Worm (Caenorhabditis elegans) whole organism, young adult: ENCODE measurements around the gene K08E7.4.
A peak's percentile ranks its signal among the peaks of the same experiment; 100 is the strongest.

Experiments used
- B0019.2 ChIP-seq: fragments of 200-800 bp; sonication (Bioruptor generic); conservative IDR thresholded peaks from 2 replicates; pipeline ENCODE4 v1.3.6; 2022; ENCODE audit warnings: missing genetic modification reagents, missing genetic modification characterization, missing compliant biosample characterization
- B0035.1 ChIP-seq: sonication (generic microtip); optimal IDR thresholded peaks from 2 replicates; lab custom pipeline; 2016; ENCODE audit warnings: missing genetic modification characterization, mild to moderate bottlenecking, missing compliant biosample characterization, missing genotype, missing genetic modification reagents
- B0336.3 ChIP-seq: fragments of 200-800 bp; sonication (Bioruptor generic); IDR thresholded peaks from 2 replicates; pipeline ENCODE4 v1.3.6; 2022; ENCODE audit warnings: missing genetic modification characterization, missing compliant biosample characterization
- F10E7.11 ChIP-seq: sonication (generic microtip); optimal IDR thresholded peaks from 2 replicates; lab custom pipeline; 2017; ENCODE audit warnings: mild to moderate bottlenecking, missing genetic modification characterization, moderate library complexity, missing compliant biosample characterization
- F33H1.4 ChIP-seq: fragments of 200-800 bp; sonication (Bioruptor generic); IDR thresholded peaks from 2 replicates; pipeline ENCODE4 v1.3.6; 2022; ENCODE audit warnings: missing genetic modification reagents, missing genetic modification characterization, missing compliant biosample characterization
- F39B2.1 ChIP-seq: fragments of 200-800 bp; sonication (Bioruptor generic); IDR thresholded peaks from 2 replicates; pipeline ENCODE4 v1.3.6; 2022; ENCODE audit warnings: missing genetic modification reagents, missing genetic modification characterization, missing compliant biosample characterization
- F49E8.2 ChIP-seq: sonication (generic microtip); optimal IDR thresholded peaks from 3 replicates; lab custom pipeline; 2017; ENCODE audit warnings: missing genetic modification characterization, mild to moderate bottlenecking, missing compliant biosample characterization, antibody characterized with exemption, moderate library complexity; ENCODE audit not compliant: insufficient read depth
- F55B11.4 ChIP-seq: sonication (generic microtip); optimal IDR thresholded peaks from 2 replicates; lab custom pipeline; 2016; ENCODE audit warnings: missing compliant biosample characterization, missing genetic modification characterization, borderline replicate concordance; ENCODE audit not compliant: insufficient read depth
- Y56A3A.18 ChIP-seq: fragments of 200-800 bp; sonication (Bioruptor generic); IDR thresholded peaks from 2 replicates; pipeline ENCODE4 v1.3.6; 2022; ENCODE audit warnings: missing genetic modification reagents, missing genetic modification characterization, missing compliant biosample characterization
- aptf-3 ChIP-seq: fragments of 200-800 bp; sonication (Bioruptor generic); IDR thresholded peaks from 2 replicates; pipeline ENCODE4 v1.3.6; 2022; ENCODE audit warnings: missing genetic modification characterization, missing compliant biosample characterization
- ccch-3 ChIP-seq: fragments of 200-800 bp; sonication (Bioruptor generic); optimal IDR thresholded peaks from 2 replicates; lab custom pipeline; 2018; ENCODE audit warnings: mild to moderate bottlenecking, missing genetic modification characterization, missing compliant biosample characterization
- cebp-1 ChIP-seq, 2 experiments: fragments of 200-800 bp in 1 of 2; sonication (Bioruptor generic) in 1 of 2; sonication (generic microtip) in 1 of 2; IDR thresholded peaks in 1 of 2; optimal IDR thresholded peaks in 1 of 2; 2 replicates each; pipeline versions ENCODE4 v1.3.6 to Lab custom; 2017 to 2022; ENCODE audit warnings: missing compliant biosample characterization in 2 of 2, missing genetic modification characterization in 2 of 2, mild to moderate bottlenecking in 1 of 2, missing genetic modification reagents in 1 of 2, moderate library complexity in 1 of 2
- cebp-2 ChIP-seq: fragments of 200-800 bp; sonication (Bioruptor generic); IDR thresholded peaks from 2 replicates; pipeline ENCODE4 v1.3.6; 2022; ENCODE audit warnings: missing genetic modification characterization, missing compliant biosample characterization
- ceh-27 ChIP-seq: fragments of 200-800 bp; sonication (Bioruptor generic); optimal IDR thresholded peaks from 2 replicates; lab custom pipeline; 2018; ENCODE audit warnings: mild to moderate bottlenecking, missing genetic modification characterization, moderate library complexity, missing compliant biosample characterization
- ceh-40 ChIP-seq: fragments of 200-800 bp; sonication (Bioruptor generic); IDR thresholded peaks from 2 replicates; pipeline ENCODE4 v1.3.6; 2022; ENCODE audit warnings: missing genetic modification characterization, missing compliant biosample characterization
- die-1 ChIP-seq: sonication (generic microtip); optimal IDR thresholded peaks from 2 replicates; lab custom pipeline; 2016; ENCODE audit warnings: missing genotype, mild to moderate bottlenecking, missing genetic modification characterization, missing compliant biosample characterization
- egl-44 ChIP-seq: fragments of 200-800 bp; sonication (Bioruptor generic); IDR thresholded peaks from 2 replicates; pipeline ENCODE4 v1.3.6; 2022; ENCODE audit warnings: missing genetic modification reagents, missing genetic modification characterization, missing compliant biosample characterization
- him-1 ChIP-seq: sonication (generic microtip); optimal IDR thresholded peaks from 2 replicates; lab custom pipeline; 2016; ENCODE audit warnings: missing genotype, missing genetic modification reagents, missing genetic modification characterization, missing compliant biosample characterization
- hrde-1 ChIP-seq: sonication (generic microtip); optimal IDR thresholded peaks from 2 replicates; lab custom pipeline; 2016; ENCODE audit warnings: missing genetic modification characterization, mild to moderate bottlenecking, missing compliant biosample characterization, moderate library complexity, missing genotype, missing genetic modification reagents, borderline replicate concordance
- hsf-1 ChIP-seq: fragments of 200-800 bp; sonication (Bioruptor generic); IDR thresholded peaks from 2 replicates; pipeline ENCODE4 v1.3.6; 2022; ENCODE audit warnings: missing genetic modification reagents, missing genetic modification characterization, missing compliant biosample characterization
- lag-1 ChIP-seq: fragments of 200-800 bp; sonication (Bioruptor generic); IDR thresholded peaks from 2 replicates; pipeline ENCODE4 v1.3.6; 2022; ENCODE audit warnings: missing genetic modification reagents, missing genetic modification characterization, missing compliant biosample characterization
- let-607 ChIP-seq, 2 experiments: fragments of 200-800 bp in 1 of 2; sonication (Bioruptor generic) in 1 of 2; sonication (generic microtip) in 1 of 2; optimal IDR thresholded peaks; 2 replicates each; lab custom pipeline; 2016 to 2018; ENCODE audit warnings: mild to moderate bottlenecking in 2 of 2, missing compliant biosample characterization in 2 of 2, missing genetic modification characterization in 2 of 2, moderate library complexity in 2 of 2, missing genotype in 1 of 2
- lin-26 ChIP-seq: fragments of 200-800 bp; sonication (Bioruptor generic); IDR thresholded peaks from 2 replicates; pipeline ENCODE4 v1.3.6; 2022; ENCODE audit warnings: missing genetic modification reagents, missing genetic modification characterization, missing compliant biosample characterization
- lin-40 ChIP-seq: sonication (generic microtip); optimal IDR thresholded peaks from 2 replicates; lab custom pipeline; 2016; ENCODE audit warnings: missing genetic modification characterization, mild to moderate bottlenecking, missing compliant biosample characterization, missing genotype, missing genetic modification reagents
- lir-1 ChIP-seq: fragments of 200-800 bp; sonication (Bioruptor generic); conservative IDR thresholded peaks from 2 replicates; pipeline ENCODE4 v1.3.6; 2022; ENCODE audit warnings: missing genetic modification reagents, missing genetic modification characterization, missing compliant biosample characterization
- lsy-27 ChIP-seq: sonication (generic microtip); optimal IDR thresholded peaks from 2 replicates; lab custom pipeline; 2017; ENCODE audit warnings: missing genetic modification characterization, mild to moderate bottlenecking, missing compliant biosample characterization, antibody characterized with exemption, missing genotype, borderline replicate concordance; ENCODE audit not compliant: insufficient read depth
- madf-3 ChIP-seq: fragments of 200-800 bp; sonication (Bioruptor generic); IDR thresholded peaks from 2 replicates; pipeline ENCODE4 v1.3.6; 2022; ENCODE audit warnings: missing genetic modification reagents, missing genetic modification characterization, missing compliant biosample characterization
- madf-8 ChIP-seq: fragments of 200-800 bp; sonication (Bioruptor generic); conservative IDR thresholded peaks from 2 replicates; pipeline ENCODE4 v1.3.6; 2022; ENCODE audit warnings: missing genetic modification reagents, missing genetic modification characterization, missing compliant biosample characterization
- mcd-1 ChIP-seq: fragments of 200-800 bp; sonication (Bioruptor generic); IDR thresholded peaks from 2 replicates; pipeline ENCODE4 v1.3.6; 2022; ENCODE audit warnings: missing genetic modification reagents, missing genetic modification characterization, missing compliant biosample characterization
- mes-4 ChIP-seq: sonication (generic microtip); optimal IDR thresholded peaks from 2 replicates; lab custom pipeline; 2016; ENCODE audit warnings: missing genotype, missing genetic modification characterization, missing compliant biosample characterization
- repo-1 ChIP-seq: sonication (generic microtip); optimal IDR thresholded peaks from 2 replicates; lab custom pipeline; 2017; ENCODE audit warnings: mild to moderate bottlenecking, missing genetic modification characterization, missing compliant biosample characterization
- sdz-38 ChIP-seq: sonication (generic microtip); optimal IDR thresholded peaks from 2 replicates; lab custom pipeline; 2016; ENCODE audit warnings: missing genotype, missing genetic modification characterization, missing compliant biosample characterization
- snpc-1.3 ChIP-seq: sonication (generic microtip); optimal IDR thresholded peaks from 2 replicates; lab custom pipeline; 2017; ENCODE audit warnings: missing genetic modification characterization, mild to moderate bottlenecking, missing compliant biosample characterization, antibody characterized with exemption, moderate library complexity, missing genotype, missing genetic modification reagents; ENCODE audit not compliant: insufficient read depth
- snpc-4 ChIP-seq, 5 experiments: fragments of 150-350 bp in 1 of 5; sonication (generic microtip) in 4 of 5; optimal IDR thresholded peaks; 2 replicates each; lab custom pipeline; 2014 to 2018; ENCODE audit warnings: missing genetic modification characterization in 5 of 5, missing biosample characterization in 3 of 5, antibody characterized with exemption in 2 of 5, mild to moderate bottlenecking in 2 of 5, missing compliant biosample characterization in 2 of 5, missing genotype in 2 of 5, moderate library complexity in 2 of 5, missing genetic modification reagents in 1 of 5
- somi-1 ChIP-seq: fragments of 200-800 bp; sonication (Bioruptor generic); optimal IDR thresholded peaks from 2 replicates; lab custom pipeline; 2018; ENCODE audit warnings: mild to moderate bottlenecking, missing genetic modification characterization, missing compliant biosample characterization
- sptf-2 ChIP-seq: fragments of 200-800 bp; sonication (Bioruptor generic); optimal IDR thresholded peaks from 2 replicates; lab custom pipeline; 2018; ENCODE audit warnings: mild to moderate bottlenecking, missing genetic modification characterization, missing compliant biosample characterization
- tbp1 ChIP-seq: fragments of 200-800 bp; sonication (Bioruptor generic); optimal IDR thresholded peaks from 2 replicates; lab custom pipeline; 2018; ENCODE audit warnings: mild to moderate bottlenecking, missing genetic modification characterization, missing compliant biosample characterization
- tbx-9 ChIP-seq: sonication (generic microtip); optimal IDR thresholded peaks from 2 replicates; lab custom pipeline; 2016; ENCODE audit warnings: borderline replicate concordance, missing genetic modification characterization, inconsistent platforms, missing compliant biosample characterization
- tlf-1 ChIP-seq: fragments of 200-800 bp; sonication (Bioruptor generic); optimal IDR thresholded peaks from 2 replicates; lab custom pipeline; 2018; ENCODE audit warnings: mild to moderate bottlenecking, missing genetic modification characterization, missing compliant biosample characterization
- unc-130 ChIP-seq: sonication (generic microtip); optimal IDR thresholded peaks from 2 replicates; lab custom pipeline; 2016; ENCODE audit warnings: missing genetic modification reagents, missing genetic modification characterization, missing compliant biosample characterization
- zfh-2 ChIP-seq: fragments of 200-800 bp; sonication (Bioruptor generic); conservative IDR thresholded peaks from 2 replicates; pipeline ENCODE4 v1.3.6; 2022; ENCODE audit warnings: missing genetic modification reagents, missing genetic modification characterization, missing compliant biosample characterization
- ztf-6 ChIP-seq: fragments of 200-800 bp; sonication (Bioruptor generic); IDR thresholded peaks from 2 replicates; pipeline ENCODE4 v1.3.6; 2022; ENCODE audit warnings: missing genetic modification reagents, missing genetic modification characterization, missing compliant biosample characterization

Gene K08E7.4

DNA sequence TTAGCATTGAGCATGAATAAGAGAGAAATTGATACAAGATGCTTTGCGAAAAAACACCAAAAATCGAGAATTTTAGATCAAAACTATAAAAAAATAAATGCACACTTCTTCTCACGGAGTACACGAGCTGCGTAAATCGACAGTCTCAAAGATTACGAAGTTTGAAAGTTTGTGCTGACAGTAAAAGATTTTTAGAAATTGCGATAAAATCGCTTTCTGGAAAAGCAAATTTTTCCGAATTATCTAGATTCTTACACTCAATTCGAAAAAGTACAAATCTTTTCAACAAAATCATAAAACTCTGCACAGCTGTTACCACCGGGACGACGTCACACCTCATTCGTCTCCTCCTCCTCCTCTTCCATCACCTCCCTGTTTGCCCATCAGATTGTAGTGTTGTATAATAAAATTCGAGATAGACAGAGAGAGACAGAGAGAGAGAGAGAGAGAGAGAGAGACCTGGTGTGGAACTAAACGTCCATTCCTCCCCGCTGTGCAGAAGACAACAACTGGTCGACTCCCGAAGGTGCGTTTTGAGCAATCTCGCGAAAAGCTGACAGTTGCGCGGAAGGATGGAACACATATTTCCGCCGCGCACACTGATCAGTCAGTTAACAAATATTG lies 44.3 kb upstream of the K08E7.4 start:
- TF ChIP-seq repo-1 (tag; lab: Kevin White, UChicago) = no peak
- TF ChIP-seq zfh-2 (GFP tag; lab: Robert Waterston, UW) = 0 out of 2 replicates have a peak, but pooled peaks have one; percentile 35
- TF ChIP-seq mcd-1 (GFP tag; lab: Robert Waterston, UW) = 0 out of 2 replicates have a peak, but pooled peaks have one; percentile 17

- TF ChIP-seq F10E7.11 (tag; lab: Kevin White, UChicago) (no peak), tbx-9 (no peak), ztf-6 (GFP tag; lab: Robert Waterston, UW) (no peak), lsy-27 (no peak), tlf-1 (no peak), let-607 (tag; optimal IDR thresholded peaks at IDR 0.05; lab: Kevin White, UChicago) (no peak), sptf-2 (GFP tag; lab: Kevin White, UChicago) (no peak), lin-40 (tag; lab: Kevin White, UChicago) (no peak), B0019.2 (GFP tag; lab: Robert Waterston, UW) (no peak), die-1 (tag; lab: Kevin White, UChicago) (no peak), Y56A3A.18 (GFP tag; lab: Robert Waterston, UW) (no peak), cebp-2 (no peak), him-1 (tag; lab: Kevin White, UChicago) (no peak), snpc-4 (GFP tag; optimal IDR thresholded peaks at IDR 0.05; lab: Kevin White, UChicago) (no peak), snpc-4 (tag; optimal IDR thresholded peaks at IDR 0.05; lab: Kevin White, UChicago) (no peak), sdz-38 (tag; lab: Kevin White, UChicago) (no peak), hrde-1 (tag; lab: Kevin White, UChicago) (no peak), hsf-1 (GFP tag; lab: Robert Waterston, UW) (no peak), madf-8 (GFP tag; lab: Robert Waterston, UW) (no peak)
- TF ChIP-seq, all 124 proteins: peak for 0
These were observed 43.7 kb upstream of the K08E7.4 start, which contains the start of gene efa-6 for ce11 chrIV:12614624-12615023. Gene efa-6 (minus strand): TSS chrIV:12614724.

- TF ChIP-seq F49E8.2 = peak; percentile 40
- TF ChIP-seq B0336.3 (GFP tag; lab: Robert Waterston, UW) = peak; percentile 21; the same call in 1 of the 2 replicates
- no peak for TF ChIP-seq lin-26 (GFP tag; lab: Robert Waterston, UW)
- no peak for TF ChIP-seq aptf-3 (GFP tag; lab: Robert Waterston, UW)
- no peak for TF ChIP-seq lsy-27
- no peak for TF ChIP-seq cebp-1 (GFP tag; IDR thresholded peaks at IDR 0.05; lab: Robert Waterston, UW)
- no peak for TF ChIP-seq cebp-1 (tag; optimal IDR thresholded peaks at IDR 0.05; lab: Kevin White, UChicago)
- no peak for TF ChIP-seq B0035.1 (tag; lab: Kevin White, UChicago)
- TF ChIP-seq ceh-40 = no peak
- no peak for TF ChIP-seq F55B11.4 (tag; lab: Kevin White, UChicago)
- peak; percentile 42 for TF ChIP-seq snpc-1.3 (tag; lab: Kevin White, UChicago)
- TF ChIP-seq mes-4 (tag; lab: Kevin White, UChicago) = no peak
- no peak for TF ChIP-seq ceh-27 (GFP tag; lab: Kevin White, UChicago)
- no peak for TF ChIP-seq somi-1 (GFP tag; lab: Kevin White, UChicago)
- no peak for TF ChIP-seq tbp1 (GFP tag; lab: Kevin White, UChicago)
- no peak for TF ChIP-seq zfh-2 (GFP tag; lab: Robert Waterston, UW)
- TF ChIP-seq lag-1 (GFP tag; lab: Robert Waterston, UW) = no peak
- TF ChIP-seq Y56A3A.18 (GFP tag; lab: Robert Waterston, UW) = no peak
- TF ChIP-seq lir-1 (GFP tag; lab: Robert Waterston, UW) = no peak
- TF ChIP-seq F33H1.4 (GFP tag; lab: Robert Waterston, UW) = 0 out of 2 replicates have a peak, but pooled peaks have one; percentile 6
- no peak for TF ChIP-seq egl-44
- no peak for TF ChIP-seq ccch-3 (GFP tag; lab: Kevin White, UChicago)
- TF ChIP-seq unc-130 (GFP tag; lab: Kevin White, UChicago) = no peak
- TF ChIP-seq mcd-1 (GFP tag; lab: Robert Waterston, UW) = peak; percentile 82
- no peak for TF ChIP-seq F39B2.1 (GFP tag; lab: Robert Waterston, UW)
- no peak for TF ChIP-seq madf-3
These were observed 34.5 kb upstream of the K08E7.4 start, which contains the start of gene Y55D9A.2 for ce11 chrIV:12605401-12605800. Gene Y55D9A.2 (minus strand): TSS chrIV:12605431.
